Fruit fly (Drosophila melanogaster): ENCODE data around the gene bur.

Gene bur

dm6 chr2L:21221114-21221578, 41.7 kb upstream of the bur start, which contains the start of gene CG8677 (continued):
- no peak for TF ChIP-seq CG14667 (GFP tag; IDR thresholded peaks at IDR 0.05)
- no peak for TF ChIP-seq nau (GFP tag; optimal IDR thresholded peaks at IDR 0.05)
- TF ChIP-seq Hr78 (GFP tag; optimal IDR thresholded peaks at IDR 0.05): no peak
- TF ChIP-seq HmgD (GFP tag; optimal IDR thresholded peaks at IDR 0.05): peak; percentile 22
- TF ChIP-seq slp2 (GFP tag; optimal IDR thresholded peaks at IDR 0.05): no peak
- TF ChIP-seq pita (GFP tag; optimal IDR thresholded peaks at IDR 0.05): no peak
- no peak for TF ChIP-seq wdn (GFP tag; IDR thresholded peaks at IDR 0.05)
- TF ChIP-seq tap (tag; optimal IDR thresholded peaks at IDR 0.05): no peak
- no peak for TF ChIP-seq pnt (GFP tag; optimal IDR thresholded peaks at IDR 0.05)
- no peak for TF ChIP-seq nom (GFP tag; optimal IDR thresholded peaks at IDR 0.05)
- TF ChIP-seq Poxn (GFP tag; IDR thresholded peaks at IDR 0.05): no peak
- peak; percentile 24 for TF ChIP-seq Dp (GFP tag; optimal IDR thresholded peaks at IDR 0.05)
- peak; percentile 65; the same call in 2 of the 3 replicates for TF ChIP-seq CG34422 (GFP tag; IDR thresholded peaks at IDR 0.05)
- TF ChIP-seq sqz (GFP tag; optimal IDR thresholded peaks at IDR 0.05): no peak
- peak; percentile 44 for TF ChIP-seq Ets97D (GFP tag; optimal IDR thresholded peaks at IDR 0.05)
- TF ChIP-seq ab (GFP tag; optimal IDR thresholded peaks at IDR 0.05): no peak
- no peak for TF ChIP-seq bcd (GFP tag; optimal IDR thresholded peaks at IDR 0.05)
- no peak for TF ChIP-seq ATbp (GFP tag; optimal IDR thresholded peaks at IDR 0.05)
- peak; percentile 84 for TF ChIP-seq Lhr (GFP tag; optimal IDR thresholded peaks at IDR 0.05)
- no peak for TF ChIP-seq CG15073 (GFP tag; optimal IDR thresholded peaks at IDR 0.05)
- TF ChIP-seq Elba2 (GFP tag; optimal IDR thresholded peaks at IDR 0.05): peak; percentile 29
- TF ChIP-seq da (GFP tag; optimal IDR thresholded peaks at IDR 0.05): no peak
- TF ChIP-seq CG12769 (tag; optimal IDR thresholded peaks at IDR 0.05): no peak
- TF ChIP-seq ci (GFP tag; IDR thresholded peaks at IDR 0.05): no peak
- no peak for TF ChIP-seq CG8089 (GFP tag; optimal IDR thresholded peaks at IDR 0.05)
- TF ChIP-seq CG6175 (GFP tag; IDR thresholded peaks at IDR 0.05): no peak
- TF ChIP-seq Sin3A (optimal IDR thresholded peaks at IDR 0.05): peak; percentile 54
- no peak for TF ChIP-seq bowl (GFP tag; IDR thresholded peaks at IDR 0.05)
- no peak for TF ChIP-seq maf-S (GFP tag; optimal IDR thresholded peaks at IDR 0.05)
- TF ChIP-seq Hmr (GFP tag; optimal IDR thresholded peaks at IDR 0.05): no peak
- TF ChIP-seq tgo (GFP tag; IDR thresholded peaks at IDR 0.05): no peak
- TF ChIP-seq Scr (GFP tag; IDR thresholded peaks at IDR 0.05; ENCODE audit: partially characterized antibody): no peak; the same call in 1 of the 2 replicates
- no peak for TF ChIP-seq CG11695 (GFP tag; IDR thresholded peaks at IDR 0.05)
- no peak for TF ChIP-seq gro (GFP tag; optimal IDR thresholded peaks at IDR 0.05)
- no peak for TF ChIP-seq CG7987 (GFP tag; optimal IDR thresholded peaks at IDR 0.05)
- no peak for TF ChIP-seq CG11093 (GFP tag; IDR thresholded peaks at IDR 0.05)
- TF ChIP-seq CG7556 (GFP tag; optimal IDR thresholded peaks at IDR 0.05): no peak
- TF ChIP-seq CG32767 (GFP tag; IDR thresholded peaks at IDR 0.05): peak; percentile 39
- TF ChIP-seq dpn (GFP tag; optimal IDR thresholded peaks at IDR 0.05): peak in 1 of 2 experiments; percentile 1
- no peak for TF ChIP-seq gcm (GFP tag; optimal IDR thresholded peaks at IDR 0.05)
- TF ChIP-seq CG7357 (GFP tag; IDR thresholded peaks at IDR 0.05): no peak
- TF ChIP-seq Trl (optimal IDR thresholded peaks at IDR 0.05): no peak
- TF ChIP-seq Trl (GFP tag; optimal IDR thresholded peaks at IDR 0.05): no peak
- TF ChIP-seq Dbx (GFP tag; IDR thresholded peaks at IDR 0.05): no peak
- no peak for TF ChIP-seq CG9817 (tag; optimal IDR thresholded peaks at IDR 0.05)
- no peak for TF ChIP-seq Oaz (GFP tag; IDR thresholded peaks at IDR 0.05)
- no peak for TF ChIP-seq Lim3 (GFP tag; IDR thresholded peaks at IDR 0.05)
- no peak for TF ChIP-seq grau (tag; optimal IDR thresholded peaks at IDR 0.05)
- no peak for TF ChIP-seq CG13296 (GFP tag; optimal IDR thresholded peaks at IDR 0.05)
- TF ChIP-seq ems (GFP tag; optimal IDR thresholded peaks at IDR 0.05): no peak
- TF ChIP-seq Rfx (GFP tag; IDR thresholded peaks at IDR 0.05): peak; percentile 63
- TF ChIP-seq CG34376 (GFP tag; optimal IDR thresholded peaks at IDR 0.05): no peak
- TF ChIP-seq CG7372 (GFP tag; IDR thresholded peaks at IDR 0.05): no peak

Measured in whole organism, embryonic.